Fruit fly (Drosophila melanogaster): ENCODE measurements around the gene CG17207.

Gene CG17207

DNA sequence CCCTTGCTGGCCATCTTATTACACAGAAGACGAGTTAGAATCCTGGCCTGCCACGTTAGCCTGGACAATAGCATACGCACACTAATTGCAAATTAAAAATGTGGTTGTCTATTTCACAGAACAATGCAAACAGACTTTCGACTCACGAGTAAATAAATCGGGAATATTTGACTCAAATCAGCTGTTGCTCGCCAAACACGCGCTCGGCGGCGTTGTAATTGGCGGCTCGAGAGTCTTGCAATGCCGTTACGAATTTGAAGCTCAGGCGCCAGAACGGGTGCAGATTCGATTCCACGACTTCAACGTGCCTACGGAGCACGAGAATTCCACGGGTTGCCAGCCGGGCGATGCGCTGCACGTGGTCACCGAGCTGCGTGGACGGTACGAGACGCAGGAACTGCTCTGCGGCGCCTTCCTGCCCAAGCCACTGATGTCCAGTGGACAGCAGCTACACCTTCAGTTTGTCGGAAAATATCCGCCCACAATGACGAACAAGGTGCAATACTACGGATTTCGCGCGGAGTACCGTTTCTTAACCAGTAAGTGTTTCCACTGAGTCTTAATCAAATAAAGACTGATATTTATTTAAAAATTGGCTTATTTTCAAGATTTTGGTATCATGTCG, 37.2 kb downstream of the CG17207 start, which contains the start of gene DNAlig3:
Gene DNAlig3 (minus strand): TSS at position 168 of the 625 bp plus-strand sequence.
- no peak for TF ChIP-seq Rel (GFP tag; optimal IDR thresholded peaks at IDR 0.05)
- TF ChIP-seq Rel (tag; optimal IDR thresholded peaks at IDR 0.05), result peak; percentile 83
- no peak for TF ChIP-seq dsf (GFP tag; optimal IDR thresholded peaks at IDR 0.05; ENCODE audit: borderline replicate concordance)

DNA sequence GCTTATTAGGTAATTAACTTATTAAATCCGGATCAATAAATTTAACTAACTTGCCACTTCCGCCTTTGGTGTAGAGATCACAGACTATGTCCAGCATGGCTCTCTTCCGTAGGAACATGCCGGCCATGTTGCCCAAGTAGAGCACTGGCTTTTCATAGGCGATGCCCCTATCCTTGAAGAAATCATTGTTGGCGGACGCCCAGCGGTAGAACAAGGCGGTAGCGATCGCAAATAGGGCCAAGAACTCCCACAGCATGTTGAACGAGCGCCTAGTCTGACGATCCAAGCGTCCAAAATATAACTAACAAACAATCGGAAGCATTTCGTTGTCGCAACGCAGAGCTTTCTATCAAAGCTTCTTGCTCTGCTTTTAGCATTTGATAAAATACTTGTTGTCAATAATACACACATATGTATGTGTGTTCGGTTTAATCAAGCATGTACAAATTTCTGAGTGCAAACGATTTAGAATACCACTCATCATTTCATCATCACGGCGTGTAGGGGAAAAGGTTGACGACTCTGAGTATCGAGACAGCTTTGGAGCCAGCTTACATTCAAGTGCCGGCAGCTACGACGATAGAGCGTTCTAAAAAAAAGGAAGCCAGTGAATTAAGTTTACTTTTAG, 40.2 kb downstream of the CG17207 start, which contains the start of gene Cyp9f3:
Gene Cyp9f3 (minus strand): TSS at position 310 of the 628 bp plus-strand sequence.
- peak; percentile 32 for TF ChIP-seq CrebA (GFP tag; optimal IDR thresholded peaks at IDR 0.05; ENCODE audit: borderline replicate concordance)
- TF ChIP-seq Vsx2 (GFP tag; optimal IDR thresholded peaks at IDR 0.05; ENCODE audit: partially characterized antibody), result peak; percentile 20
- no peak for TF ChIP-seq N (GFP tag; optimal IDR thresholded peaks at IDR 0.05)
- TF ChIP-seq rgr (GFP tag; optimal IDR thresholded peaks at IDR 0.05), result peak; percentile 9

DNA sequence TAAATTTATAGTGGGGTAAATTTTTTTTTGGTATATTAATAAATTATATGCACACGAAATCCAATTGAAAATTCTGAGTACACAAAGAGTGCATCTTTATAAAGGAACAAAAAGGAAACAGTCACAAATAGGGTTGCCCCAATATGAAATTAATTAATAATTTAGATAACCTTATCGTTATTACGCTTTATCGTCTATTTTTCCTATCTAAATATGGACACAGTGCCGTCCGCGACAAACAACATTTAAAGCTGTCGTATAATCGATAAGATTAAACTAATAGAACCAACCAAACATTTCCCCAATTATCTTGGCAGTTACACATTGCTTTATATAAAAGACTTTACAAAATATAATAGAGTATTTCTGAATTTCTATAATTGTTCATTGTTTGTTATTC, 40.9 kb downstream of the CG17207 start:
- TF ChIP-seq sage (GFP tag; optimal IDR thresholded peaks at IDR 0.05) (peak; percentile 38), CrebA (GFP tag; optimal IDR thresholded peaks at IDR 0.05; ENCODE audit: borderline replicate concordance) (peak; percentile 28), h (GFP tag; optimal IDR thresholded peaks at IDR 0.05) (peak; percentile 24), Sp1 (GFP tag; optimal IDR thresholded peaks at IDR 0.05) (no peak)

DNA sequence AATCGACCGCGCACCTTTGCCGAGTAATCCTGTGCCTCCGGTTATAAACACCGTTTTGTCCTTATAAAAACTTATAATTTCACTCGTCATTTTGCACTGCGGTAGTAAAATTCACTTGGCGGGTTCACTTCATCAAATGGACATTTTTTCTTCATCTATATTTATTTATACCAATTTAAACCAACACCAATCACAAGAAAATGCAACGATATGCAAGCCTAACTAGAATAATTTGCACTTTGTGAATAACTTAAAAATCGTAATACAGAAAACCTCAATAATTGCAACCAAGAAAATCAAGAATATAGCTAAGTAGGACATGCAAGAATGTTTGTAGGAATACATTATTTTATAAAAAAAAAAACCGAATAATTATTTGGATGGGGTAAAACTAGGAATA, 43.1 kb downstream of the CG17207 start, which contains the start of the genes CG10096 and CG10097:
Gene CG10096 (minus strand): TSS at position 101 of the 400 bp plus-strand sequence.
Gene CG10097 (minus strand): TSS at position 101 of the 400 bp plus-strand sequence.
- TF ChIP-seq Mio (GFP tag; optimal IDR thresholded peaks at IDR 0.05) (no peak), fru (GFP tag; optimal IDR thresholded peaks at IDR 0.05) (no peak), sage (GFP tag; optimal IDR thresholded peaks at IDR 0.05) (no peak)

Measured in whole organism, wandering third instar larva.